Worm (Caenorhabditis elegans): ENCODE data around the gene oac-6.

DNA sequence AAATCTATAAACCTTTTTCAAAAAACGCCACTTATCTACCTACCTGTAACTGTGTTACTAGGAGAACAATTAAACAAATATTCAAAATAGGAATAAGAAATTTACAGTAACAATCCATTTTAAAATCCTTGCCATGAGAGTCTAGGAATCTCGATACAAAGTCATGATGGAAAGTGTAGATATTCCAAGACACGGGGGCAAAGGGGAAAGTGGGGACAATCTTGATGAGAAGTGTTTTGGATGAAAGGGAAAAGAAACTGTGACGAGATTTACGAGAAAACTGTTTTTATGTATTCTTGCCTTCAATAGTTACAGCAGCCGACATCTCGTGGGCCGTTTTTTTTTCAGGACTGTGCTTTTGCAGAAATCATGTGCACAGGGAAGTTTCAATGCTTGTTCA, 20.4 kb upstream of the oac-6 start, which contains the start of gene F28G4.2:
- no peak for TF ChIP-seq dmd-6 (GFP tag; IDR thresholded peaks at IDR 0.05)
- TF ChIP-seq mdl-1 (tag; optimal IDR thresholded peaks at IDR 0.05) = no peak
- TF ChIP-seq zag-1 (tag; optimal IDR thresholded peaks at IDR 0.05) = no peak

Data from whole organism, L4 larva.